Worm (Caenorhabditis elegans): ENCODE measurements around the gene mex-5.

Gene mex-5

ce11 chrIV:13389237-13389636 lies 35.7 kb downstream of the mex-5 start:
- TF ChIP-seq ceh-16 (tag; optimal IDR thresholded peaks at IDR 0.05) (no peak), ztf-1 (GFP tag; conservative IDR thresholded peaks at IDR 0.05) (0 out of 2 replicates have a peak, but pooled peaks have one; percentile 77)

ce11 chrIV:13390770-13391169 lies 37.2 kb downstream of the mex-5 start:
- TF ChIP-seq dmd-4 (tag; optimal IDR thresholded peaks at IDR 0.05) (no peak), fos-1 (tag; optimal IDR thresholded peaks at IDR 0.05) (no peak), nhr-129 (tag; optimal IDR thresholded peaks at IDR 0.05) (peak; percentile 8), lsy-2 (tag; optimal IDR thresholded peaks at IDR 0.05) (no peak), nhr-10 (tag; optimal IDR thresholded peaks at IDR 0.05) (no peak), lin-11 (tag; optimal IDR thresholded peaks at IDR 0.05) (no peak)

ce11 chrIV:13392230-13392629 lies 38.7 kb downstream of the mex-5 start:
- TF ChIP-seq zag-1 (tag; optimal IDR thresholded peaks at IDR 0.05) (no peak), skn-1 (tag; optimal IDR thresholded peaks at IDR 0.05) (no peak), nhr-21 (tag; optimal IDR thresholded peaks at IDR 0.05) (no peak), blmp-1 (tag; optimal IDR thresholded peaks at IDR 0.05; ENCODE audit: insufficient read depth) (no peak), nhr-23 (tag; optimal IDR thresholded peaks at IDR 0.05) (no peak), lin-39 (tag; optimal IDR thresholded peaks at IDR 0.05) (no peak), nhr-25 (tag; optimal IDR thresholded peaks at IDR 0.05) (no peak), F13H6.1 (tag; optimal IDR thresholded peaks at IDR 0.05) (no peak)

- TF ChIP-seq nhr-237 (tag; optimal IDR thresholded peaks at IDR 0.05) (no peak), skn-1 (tag; optimal IDR thresholded peaks at IDR 0.05) (no peak), ceh-16 (tag; optimal IDR thresholded peaks at IDR 0.05) (no peak), dmd-4 (tag; optimal IDR thresholded peaks at IDR 0.05) (no peak), crh-2 (tag; optimal IDR thresholded peaks at IDR 0.05) (peak; percentile 83), lin-13 (GFP tag; optimal IDR thresholded peaks at IDR 0.05) (no peak), nhr-10 (tag; optimal IDR thresholded peaks at IDR 0.05) (no peak), lin-11 (tag; optimal IDR thresholded peaks at IDR 0.05) (no peak), mbf-1 (tag; optimal IDR thresholded peaks at IDR 0.05) (no peak), elt-3 (tag; optimal IDR thresholded peaks at IDR 0.05) (no peak), sem-4 (tag; optimal IDR thresholded peaks at IDR 0.05) (no peak), unc-39 (tag; optimal IDR thresholded peaks at IDR 0.05) (no peak), alr-1 (tag; optimal IDR thresholded peaks at IDR 0.05) (no peak), sma-9 (GFP tag; optimal IDR thresholded peaks at IDR 0.05) (peak; percentile 74), sma-9 (tag; optimal IDR thresholded peaks at IDR 0.05) (no peak), sma-3 (GFP tag; optimal IDR thresholded peaks at IDR 0.05) (peak; percentile 74), ztf-1 (GFP tag; conservative IDR thresholded peaks at IDR 0.05) (no peak), nhr-11 (tag; optimal IDR thresholded peaks at IDR 0.05) (no peak), nhr-23 (tag; optimal IDR thresholded peaks at IDR 0.05) (no peak), unc-62 (GFP tag; optimal IDR thresholded peaks at IDR 0.05) (no peak), nhr-25 (tag; optimal IDR thresholded peaks at IDR 0.05) (peak; percentile 8), aly-2 (tag; optimal IDR thresholded peaks at IDR 0.05) (no peak), nhr-129 (tag; optimal IDR thresholded peaks at IDR 0.05) (peak; percentile 68), zag-1 (tag; optimal IDR thresholded peaks at IDR 0.05) (no peak), nhr-21 (tag; optimal IDR thresholded peaks at IDR 0.05) (peak; percentile 62), R02D3.7 (tag; optimal IDR thresholded peaks at IDR 0.05) (no peak), C34F6.9 (tag; optimal IDR thresholded peaks at IDR 0.05) (no peak), mab-5 (tag; optimal IDR thresholded peaks at IDR 0.05) (no peak), ztf-11 (tag; optimal IDR thresholded peaks at IDR 0.05) (no peak), egl-27 (tag; optimal IDR thresholded peaks at IDR 0.05) (no peak), ama-1 (optimal IDR thresholded peaks at IDR 0.05) (no peak), ZK546.5 (tag; optimal IDR thresholded peaks at IDR 0.05) (no peak), gmeb-1 (tag; optimal IDR thresholded peaks at IDR 0.05) (peak; percentile 34), lin-39 (tag; optimal IDR thresholded peaks at IDR 0.05) (no peak), snpc-4 (tag; optimal IDR thresholded peaks at IDR 0.05) (no peak), nhr-6 (tag; optimal IDR thresholded peaks at IDR 0.05) (no peak), lsy-2 (tag; optimal IDR thresholded peaks at IDR 0.05) (peak in 1 of 2 experiments; percentile 42), blmp-1 (tag; optimal IDR thresholded peaks at IDR 0.05; ENCODE audit: insufficient read depth) (no peak), ztf-4 (tag; optimal IDR thresholded peaks at IDR 0.05) (no peak), nhr-12 (tag; optimal IDR thresholded peaks at IDR 0.05) (no peak), Y55F3AM.14 (GFP tag; optimal IDR thresholded peaks at IDR 0.05) (peak; percentile 25), mdl-1 (tag; optimal IDR thresholded peaks at IDR 0.05) (peak in 1 of 2 experiments; percentile 31), elt-1 (tag; optimal IDR thresholded peaks at IDR 0.05) (no peak), F13H6.1 (tag; optimal IDR thresholded peaks at IDR 0.05) (peak; percentile 9), ceh-82 (tag; optimal IDR thresholded peaks at IDR 0.05) (no peak), unc-55 (GFP tag; optimal IDR thresholded peaks at IDR 0.05) (no peak), fos-1 (tag; optimal IDR thresholded peaks at IDR 0.05) (peak; percentile 63)
Observed at ce11 chrIV:13393246-13393716, 39.8 kb downstream of the mex-5 start.
